Fruit fly (Drosophila melanogaster): ENCODE measurements around the gene if.
A peak's percentile ranks its signal among the peaks of the same experiment; 100 is the strongest.

The if gene

DNA sequence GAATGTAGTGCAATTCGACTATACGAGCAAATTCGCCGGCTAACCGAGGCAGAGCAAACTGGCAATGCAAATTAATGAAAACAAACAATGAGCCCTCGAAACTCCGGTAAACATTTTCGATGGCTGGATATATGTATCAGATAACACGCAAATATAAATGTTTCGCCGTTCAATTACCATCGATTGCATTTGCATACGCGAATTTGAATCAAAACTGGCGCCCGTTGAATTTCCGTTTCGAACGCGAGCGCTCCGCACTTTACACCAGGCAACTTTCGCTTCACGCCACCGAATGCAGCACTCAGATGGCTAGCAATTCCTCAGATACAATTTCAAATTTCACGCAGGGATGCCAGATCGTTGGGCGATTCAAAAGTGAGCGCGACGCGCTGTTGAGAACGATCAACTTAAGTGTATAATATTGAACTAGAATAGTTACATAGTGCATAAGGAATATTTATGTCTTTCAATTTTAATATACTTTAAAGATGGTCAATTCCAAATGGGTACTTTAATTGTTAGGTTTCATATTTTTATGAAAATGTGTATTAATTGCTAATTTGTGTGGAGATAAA lies at the start of gene if:
Gene if (minus strand): TSS at position 294 of the 575 bp plus-strand sequence.
- no peak for TF ChIP-seq CG11617 (GFP tag; optimal IDR thresholded peaks at IDR 0.05)
- no peak for TF ChIP-seq CG5204 (GFP tag; optimal IDR thresholded peaks at IDR 0.05)
- no peak for TF ChIP-seq kay (GFP tag; ENCODE audit: borderline replicate concordance)
- TF ChIP-seq pad (GFP tag; optimal IDR thresholded peaks at IDR 0.05), result no peak
- TF ChIP-seq CG33017 (tag; optimal IDR thresholded peaks at IDR 0.05), result no peak
- no peak for TF ChIP-seq tj (GFP tag; optimal IDR thresholded peaks at IDR 0.05)
- TF ChIP-seq bab1 (GFP tag; optimal IDR thresholded peaks at IDR 0.05), result no peak
- no peak for TF ChIP-seq CG12768 (GFP tag; optimal IDR thresholded peaks at IDR 0.05)
- TF ChIP-seq cnc (optimal IDR thresholded peaks at IDR 0.05), result no peak
- no peak for TF ChIP-seq CG14711 (tag; optimal IDR thresholded peaks at IDR 0.05)
- no peak for TF ChIP-seq CG1620 (GFP tag; optimal IDR thresholded peaks at IDR 0.05)
- no peak for TF ChIP-seq Crg-1 (GFP tag; optimal IDR thresholded peaks at IDR 0.05)
- TF ChIP-seq Mnt (GFP tag; optimal IDR thresholded peaks at IDR 0.05), result no peak
- no peak for TF ChIP-seq CG7101 (tag; optimal IDR thresholded peaks at IDR 0.05)
- no peak for TF ChIP-seq ovo (GFP tag; optimal IDR thresholded peaks at IDR 0.05)
- no peak for TF ChIP-seq CG7045 (GFP tag; optimal IDR thresholded peaks at IDR 0.05)
- no peak for TF ChIP-seq cic (GFP tag; optimal IDR thresholded peaks at IDR 0.05)

DNA sequence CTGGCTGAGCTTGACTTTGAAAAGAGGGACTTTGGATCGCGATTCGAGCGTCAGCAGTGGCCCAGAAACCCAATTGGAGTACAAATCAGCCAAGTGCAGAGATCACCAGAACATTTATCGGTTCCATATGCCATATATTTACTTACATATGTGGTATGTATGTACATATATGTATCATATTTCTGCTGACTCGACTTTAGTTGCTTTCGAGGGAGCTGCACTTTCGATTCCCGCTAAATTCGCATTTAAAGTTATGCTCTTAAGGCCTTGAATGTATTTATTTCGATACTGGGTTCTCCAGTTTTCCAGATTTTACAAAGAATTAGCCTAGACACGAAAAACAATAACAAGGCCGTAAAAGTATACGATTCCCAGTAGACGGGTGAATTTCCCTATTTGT lies 48.6 kb upstream of the if start:
- peak; percentile 97 for TF ChIP-seq tj (GFP tag; optimal IDR thresholded peaks at IDR 0.05)
- TF ChIP-seq CG7101 (tag; optimal IDR thresholded peaks at IDR 0.05), result no peak

DNA sequence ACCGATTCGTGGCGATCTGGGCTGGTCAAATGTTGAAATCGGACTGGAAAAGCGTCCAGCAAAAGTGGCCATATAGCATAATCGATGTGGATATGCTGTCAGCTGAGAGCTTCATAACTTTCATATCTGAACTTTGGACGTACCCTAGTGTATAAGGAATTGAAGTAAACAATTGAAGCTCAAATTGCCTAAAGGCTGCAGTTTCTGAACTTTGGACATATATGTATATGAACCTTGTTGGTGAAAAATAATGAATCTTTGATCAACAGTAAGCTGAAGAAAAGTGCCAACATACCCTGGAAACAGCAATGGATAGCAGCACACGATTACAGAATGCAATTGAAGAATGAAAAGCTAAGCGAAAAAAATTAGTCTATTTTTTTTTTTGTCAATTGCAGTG lies 46.8 kb upstream of the if start:
- TF ChIP-seq tj (GFP tag; optimal IDR thresholded peaks at IDR 0.05) (peak; percentile 95), pad (GFP tag; optimal IDR thresholded peaks at IDR 0.05) (no peak), bab1 (GFP tag; optimal IDR thresholded peaks at IDR 0.05) (peak; percentile 38), CG1620 (GFP tag; optimal IDR thresholded peaks at IDR 0.05) (peak; percentile 7), toe (GFP tag; optimal IDR thresholded peaks at IDR 0.05) (no peak)

dm6 chrX:16829439-16830028 lies 46.3 kb upstream of the if start:
- TF ChIP-seq cic (GFP tag; optimal IDR thresholded peaks at IDR 0.05), result peak; percentile 8
- TF ChIP-seq CG14711 (tag; optimal IDR thresholded peaks at IDR 0.05), result peak; percentile 55
- TF ChIP-seq CG33017 (tag; optimal IDR thresholded peaks at IDR 0.05), result no peak
- TF ChIP-seq Clk (GFP tag; optimal IDR thresholded peaks at IDR 0.05), result no peak
- no peak for TF ChIP-seq CG11617 (GFP tag; optimal IDR thresholded peaks at IDR 0.05)

DNA sequence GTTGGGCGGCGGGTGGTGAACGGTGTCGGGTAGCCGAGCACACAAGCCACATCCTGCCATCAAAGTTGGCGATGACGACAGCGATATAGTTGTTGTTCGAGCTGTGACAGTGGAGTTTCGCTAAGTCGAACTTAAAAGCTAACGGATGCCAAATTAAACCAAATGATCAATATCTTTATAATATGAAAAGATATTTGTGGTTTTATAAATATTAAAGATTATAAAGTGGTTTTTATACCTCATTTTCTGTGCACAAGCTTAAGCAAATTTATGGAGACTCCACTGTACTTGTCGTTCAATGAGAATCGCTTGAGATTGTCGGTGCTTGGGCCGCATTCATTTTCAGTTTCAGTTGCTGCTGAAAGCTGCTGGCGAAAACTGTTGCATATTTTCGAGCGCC lies 38.8 kb upstream of the if start:
- TF ChIP-seq CG33017 (tag; optimal IDR thresholded peaks at IDR 0.05), result no peak
- TF ChIP-seq kay (GFP tag; ENCODE audit: borderline replicate concordance), result no peak
- TF ChIP-seq CG14711 (tag; optimal IDR thresholded peaks at IDR 0.05), result peak; percentile 21
- no peak for TF ChIP-seq cic (GFP tag; optimal IDR thresholded peaks at IDR 0.05)
- no peak for TF ChIP-seq CG5204 (GFP tag; optimal IDR thresholded peaks at IDR 0.05)
- TF ChIP-seq bab1 (GFP tag; optimal IDR thresholded peaks at IDR 0.05), result peak; percentile 2

- TF ChIP-seq kay (GFP tag; ENCODE audit: borderline replicate concordance) (no peak), bab1 (GFP tag; optimal IDR thresholded peaks at IDR 0.05) (peak; percentile 23), pad (GFP tag; optimal IDR thresholded peaks at IDR 0.05) (no peak), Mnt (GFP tag; optimal IDR thresholded peaks at IDR 0.05) (no peak), toe (GFP tag; optimal IDR thresholded peaks at IDR 0.05) (no peak), CG7101 (tag; optimal IDR thresholded peaks at IDR 0.05) (no peak), cnc (optimal IDR thresholded peaks at IDR 0.05) (no peak)
Measured at dm6 chrX:16821216-16821615, 38.0 kb upstream of the if start.

- TF ChIP-seq CG7045 (GFP tag; optimal IDR thresholded peaks at IDR 0.05), result no peak
- TF ChIP-seq CG33017 (tag; optimal IDR thresholded peaks at IDR 0.05), result no peak
- TF ChIP-seq cnc (optimal IDR thresholded peaks at IDR 0.05), result no peak
- TF ChIP-seq CG14711 (tag; optimal IDR thresholded peaks at IDR 0.05), result no peak
- TF ChIP-seq Clk (GFP tag; optimal IDR thresholded peaks at IDR 0.05), result no peak
- TF ChIP-seq toe (GFP tag; optimal IDR thresholded peaks at IDR 0.05), result no peak
Measured at dm6 chrX:16820665-16821064, 37.4 kb upstream of the if start.

- TF ChIP-seq CG11617 (GFP tag; optimal IDR thresholded peaks at IDR 0.05) (no peak), Clk (GFP tag; optimal IDR thresholded peaks at IDR 0.05) (no peak), CG7045 (GFP tag; optimal IDR thresholded peaks at IDR 0.05) (no peak), toe (GFP tag; optimal IDR thresholded peaks at IDR 0.05) (no peak), CG14711 (tag; optimal IDR thresholded peaks at IDR 0.05) (no peak), Crg-1 (GFP tag; optimal IDR thresholded peaks at IDR 0.05) (no peak), kay (GFP tag; ENCODE audit: borderline replicate concordance) (no peak), tj (GFP tag; optimal IDR thresholded peaks at IDR 0.05) (no peak), ovo (GFP tag; optimal IDR thresholded peaks at IDR 0.05) (no peak), Hr96 (GFP tag; optimal IDR thresholded peaks at IDR 0.05) (no peak), CG33017 (tag; optimal IDR thresholded peaks at IDR 0.05) (no peak), CG12768 (GFP tag; optimal IDR thresholded peaks at IDR 0.05) (no peak), cic (GFP tag; optimal IDR thresholded peaks at IDR 0.05) (no peak)
Measured at dm6 chrX:16818186-16818585, 35.0 kb upstream of the if start.

All from whole organism, adult.